Worm (Caenorhabditis elegans) whole organism, L4/young adult: Measurements from ENCODE around the gene prcc-1.

Experiments
- W03F9.2 ChIP-seq: fragments of 150-350 bp; optimal IDR thresholded peaks from 2 replicates; lab custom pipeline; 2014; ENCODE audit warnings: missing biosample characterization, missing genetic modification characterization
- dao-5 ChIP-seq: sonication (generic microtip); optimal IDR thresholded peaks from 2 replicates; lab custom pipeline; 2016; ENCODE audit warnings: missing genotype, missing genetic modification characterization, moderate library complexity, missing compliant biosample characterization
- him-1 ChIP-seq: sonication (generic microtip); optimal IDR thresholded peaks from 2 replicates; lab custom pipeline; 2016; ENCODE audit warnings: missing genotype, missing genetic modification reagents, missing genetic modification characterization, missing compliant biosample characterization

DNA sequence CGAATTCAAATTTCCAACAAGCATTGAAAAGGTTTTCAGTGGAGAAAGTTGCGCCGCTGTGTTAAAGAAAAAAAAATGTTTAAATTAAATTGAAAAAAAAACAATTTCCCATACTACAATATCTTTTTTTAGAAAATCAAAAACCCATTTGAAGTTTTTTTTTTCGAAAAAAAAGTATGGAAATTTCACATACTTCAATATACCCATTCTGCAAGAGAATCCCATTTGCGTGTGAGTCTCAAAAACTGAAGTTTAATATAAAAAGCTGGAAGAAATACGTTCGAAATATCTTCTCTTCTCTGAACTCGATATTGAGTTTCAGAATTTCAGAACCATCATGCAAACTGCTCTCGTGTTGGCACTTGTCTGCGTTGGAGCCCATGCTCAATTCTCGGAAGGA is 23.5 kb downstream of the prcc-1 start, which contains the start of gene scl-7:
- TF ChIP-seq W03F9.2 = no peak
- no peak for TF ChIP-seq him-1 (tag; lab: Kevin White, UChicago)
- no peak for TF ChIP-seq dao-5 (tag; lab: Kevin White, UChicago)
